Fruit fly (Drosophila melanogaster) whole organism: ENCODE measurements around the gene CG17359.

ENCODE experiments used
- CG8478 ChIP-seq: fragments of >200 bp; optimal IDR thresholded peaks from 2 replicates; lab custom pipeline; 2018; ENCODE audit warnings: inconsistent platforms
- EcR ChIP-seq, 2 experiments: fragments of >200 bp; optimal IDR thresholded peaks; 2 replicates each; lab custom pipeline; 2017; ENCODE audit warnings: missing biosample characterization in 2 of 2, missing genetic modification characterization in 2 of 2, missing genetic modification reagents in 2 of 2
- pan ChIP-seq: fragments of >200 bp; optimal IDR thresholded peaks from 2 replicates; lab custom pipeline; 2017
- psq ChIP-seq: fragments of >200 bp; optimal IDR thresholded peaks from 2 replicates; lab custom pipeline; 2017
- usp ChIP-seq: fragments of >200 bp; optimal IDR thresholded peaks from 2 replicates; lab custom pipeline; 2017; ENCODE audit warnings: missing biosample characterization, missing genetic modification characterization, mixed read lengths

dm6 chr3L:14031171-14032126 lies 32.4 kb upstream of the CG17359 start, which contains the start of the genes CG6650 and endos:
- TF ChIP-seq usp (GFP tag; lab: Kevin White, UChicago) (no peak), EcR (GFP tag; optimal IDR thresholded peaks at IDR 0.05; lab: Kevin White, UChicago) (no peak), CG8478 (lab: Kevin White, UChicago) (no peak), psq (lab: Kevin White, UChicago) (no peak), pan (no peak)
